Fruit fly (Drosophila melanogaster): Measurements from ENCODE around the gene CG11696.
"Not testable (repeated sequence)": the region's sequence is repeated elsewhere in the genome, so short reads cannot be mapped to it uniquely, and the experiment has no call there.

Gene CG11696

DNA sequence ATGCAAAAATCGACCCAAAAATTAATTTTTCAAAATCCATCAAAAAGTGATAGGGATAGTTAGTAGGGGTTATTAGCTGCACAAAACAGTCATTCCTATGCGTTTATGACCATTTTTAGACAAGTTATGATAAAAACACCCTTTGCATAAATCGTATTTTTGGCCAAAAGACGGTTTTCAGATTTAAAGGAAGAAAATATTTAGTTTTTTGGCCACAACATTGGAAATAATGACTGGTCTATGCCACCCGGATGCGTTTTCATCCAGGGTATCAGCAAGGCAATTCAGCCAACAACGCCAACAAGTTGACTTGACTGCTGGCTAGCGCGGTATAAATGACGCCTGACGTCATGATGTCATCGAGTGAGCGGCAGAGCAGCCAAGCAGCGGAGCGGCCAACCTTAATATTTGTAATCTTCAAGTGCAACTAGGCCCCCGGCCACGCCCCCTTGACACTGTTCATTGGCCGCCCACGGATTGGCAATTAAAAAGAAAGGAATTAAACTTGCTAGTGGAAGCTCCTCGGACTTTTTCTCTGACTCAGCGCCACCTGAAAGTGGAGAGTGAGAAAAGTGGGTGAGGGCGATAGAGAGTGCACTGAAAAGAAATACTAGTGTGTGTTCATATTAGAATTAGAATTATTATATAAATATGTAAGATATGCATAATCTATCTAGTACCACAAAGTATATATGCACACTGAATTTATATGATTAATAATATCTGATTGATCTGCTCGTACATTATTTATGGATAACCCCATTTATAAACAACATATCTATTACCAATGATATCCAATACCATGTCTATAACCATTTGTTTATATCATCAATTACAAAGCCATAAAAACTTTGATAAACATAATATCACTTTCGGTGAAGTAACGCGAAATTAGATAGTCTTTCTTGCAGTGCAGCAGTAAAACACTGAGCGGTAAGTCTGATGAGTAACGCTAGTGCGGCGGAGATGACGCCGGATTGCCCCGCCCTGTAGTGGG, 13.5 kb upstream of the CG11696 start:
- TF ChIP-seq CG17801 (GFP tag; optimal IDR thresholded peaks at IDR 0.05; ENCODE audit: partially characterized antibody): peak; percentile 95

DNA sequence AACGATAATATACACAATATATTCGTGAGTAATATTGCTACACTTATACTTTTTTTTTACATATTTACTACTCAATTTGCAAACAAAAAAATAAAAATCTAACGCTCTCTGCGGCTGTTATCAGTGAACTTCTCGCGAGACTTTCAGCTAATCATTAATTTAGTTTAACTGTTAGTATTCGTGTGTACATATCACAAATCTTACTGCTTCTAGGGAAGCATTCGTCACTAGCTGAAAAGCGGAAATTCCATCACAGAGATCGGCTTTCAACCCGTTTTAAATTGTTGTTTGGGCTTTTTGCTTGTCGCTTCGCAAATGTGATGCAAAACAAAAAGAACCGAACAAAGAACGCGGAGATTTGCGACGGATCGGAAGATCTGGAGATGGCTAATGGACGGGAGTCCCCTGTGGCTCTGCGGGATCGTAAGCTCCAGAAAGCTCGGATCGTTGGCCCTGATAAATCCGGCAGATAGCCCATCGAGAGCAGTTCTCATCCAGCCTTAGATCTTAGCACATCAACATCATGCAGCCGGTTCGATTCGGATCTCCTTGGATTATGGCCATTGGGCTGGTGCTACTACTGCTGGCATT, 12.0 kb upstream of the CG11696 start, which contains the start of gene PGRP-SA:
Gene PGRP-SA, plus strand, starts transcription at position 194 of the 591 bp plus-strand sequence.
- TF ChIP-seq CG17801 (GFP tag; optimal IDR thresholded peaks at IDR 0.05; ENCODE audit: partially characterized antibody): peak; percentile 45

DNA sequence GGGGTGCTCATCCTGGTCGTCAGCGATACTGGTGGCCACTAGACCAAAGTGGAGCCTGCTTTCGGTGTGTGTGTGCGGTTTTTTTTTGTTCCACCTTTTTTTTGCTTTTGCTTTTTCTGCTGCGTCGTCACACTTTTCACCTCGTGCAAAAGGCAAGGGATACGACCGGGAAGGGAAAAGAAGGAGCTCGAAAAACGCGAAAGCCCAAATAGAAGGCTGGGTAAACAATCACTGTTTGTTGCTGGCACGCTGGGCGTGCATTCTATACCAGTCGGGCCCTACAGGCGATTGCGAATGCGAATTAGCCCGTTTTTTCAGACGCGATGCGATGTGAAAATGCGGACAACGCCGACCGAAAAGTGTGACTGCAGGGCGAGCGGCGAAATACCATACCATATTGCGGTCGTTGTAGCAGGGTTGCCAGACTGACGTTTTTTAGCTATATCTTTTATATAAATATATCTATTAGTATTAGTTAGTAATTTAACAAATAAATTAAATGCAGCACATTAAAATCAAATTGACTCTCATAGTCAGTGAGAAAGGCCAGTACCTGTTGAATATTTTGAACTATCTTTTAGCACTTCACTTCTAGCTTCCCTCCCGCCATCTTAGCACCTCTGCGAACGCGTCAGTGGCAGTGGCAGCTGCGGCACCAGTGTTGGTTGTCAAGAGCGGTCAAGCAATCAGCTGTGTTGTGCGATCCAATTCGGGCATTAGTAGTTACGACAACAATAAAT, 3.4 kb upstream of the CG11696 start, which contains the start of the genes Polr2A and CG11699:
Gene Polr2A, minus strand, starts transcription at position 371 of the 740 bp plus-strand sequence.
Gene CG11699, plus strand, starts transcription at position 666 of the 740 bp plus-strand sequence.
- peak; percentile 77 for TF ChIP-seq CG17801 (GFP tag; optimal IDR thresholded peaks at IDR 0.05; ENCODE audit: partially characterized antibody)

DNA sequence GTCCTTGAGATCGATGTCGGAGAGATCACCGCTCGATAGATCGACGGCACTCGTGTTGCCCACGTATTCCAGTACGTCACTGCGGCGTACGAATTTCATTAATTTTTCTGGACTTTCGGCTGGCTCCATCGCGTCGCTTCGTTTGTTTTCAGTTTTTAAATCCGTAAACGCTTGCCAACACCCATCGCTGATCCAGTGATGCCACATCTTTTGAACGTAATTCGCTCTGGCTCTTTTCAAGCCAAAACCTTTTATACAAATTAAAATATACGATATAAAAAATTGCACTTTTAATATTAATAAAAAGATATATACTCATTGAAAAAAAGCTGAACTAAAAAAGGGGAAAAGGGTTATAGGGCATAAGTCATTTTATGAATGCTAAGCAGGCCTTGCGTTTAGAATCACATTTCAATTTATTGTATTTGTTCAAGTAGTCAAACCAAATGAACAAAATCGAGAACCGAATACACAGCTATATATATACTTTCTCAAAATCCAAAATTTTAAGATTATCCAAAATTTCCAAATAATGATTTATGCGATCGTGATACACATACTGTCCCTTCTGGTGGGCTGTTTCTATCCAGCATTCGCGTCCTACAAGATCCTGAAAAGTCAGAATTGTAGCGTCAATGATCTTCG, 1.1 kb upstream of the CG11696 start, which contains the start of the genes Kmn1 and Reepl1:
Gene Kmn1, minus strand, starts transcription at position 173 of the 645 bp plus-strand sequence.
Gene Reepl1, plus strand, starts transcription at position 438 of the 645 bp plus-strand sequence.
- no peak for TF ChIP-seq CG17801 (GFP tag; optimal IDR thresholded peaks at IDR 0.05; ENCODE audit: partially characterized antibody)

DNA sequence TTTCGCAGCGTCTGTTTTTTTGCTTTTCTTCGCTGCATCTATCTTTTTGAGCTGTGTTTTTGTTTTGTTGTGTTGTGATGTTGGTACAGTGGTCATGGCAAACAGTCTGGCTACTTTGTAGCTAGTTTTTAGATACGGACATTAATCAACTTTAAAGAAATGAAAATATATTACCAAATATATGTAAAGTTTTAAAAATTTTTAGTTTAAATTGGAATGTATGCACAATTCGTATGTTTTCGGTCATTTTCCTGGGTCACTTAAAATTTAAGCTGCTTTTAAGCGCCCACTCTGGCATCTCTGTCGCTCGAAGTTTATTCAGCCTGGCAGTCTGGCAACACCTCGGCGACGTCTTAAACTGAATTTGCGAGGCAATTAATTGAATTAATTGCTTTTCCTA, 3.0 kb downstream of the CG11696 start, which contains the start of gene CG11695:
Gene CG11695, plus strand, starts transcription at position 344 of the 400 bp plus-strand sequence.
- TF ChIP-seq CG17801 (GFP tag; optimal IDR thresholded peaks at IDR 0.05; ENCODE audit: partially characterized antibody): peak; percentile 83

DNA sequence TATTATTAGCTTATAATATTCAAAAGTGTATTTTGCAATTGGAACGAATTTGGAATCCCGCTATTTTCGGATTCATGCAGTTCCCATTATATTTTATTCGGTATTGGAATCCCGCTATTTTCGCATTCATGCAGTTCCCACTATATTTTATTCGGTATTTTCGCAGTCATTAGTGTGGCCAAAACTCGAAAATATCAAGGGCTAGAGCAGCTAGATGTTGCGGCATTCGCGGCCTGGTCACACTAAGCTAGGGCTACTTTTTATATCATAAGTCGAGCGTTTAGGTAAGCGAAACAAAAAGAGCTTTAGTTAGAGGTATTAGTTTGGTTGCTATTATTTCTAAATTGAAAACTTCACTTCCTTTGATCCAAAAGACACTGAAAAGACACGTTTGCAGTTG, 5.3 kb downstream of the CG11696 start:
- no peak for TF ChIP-seq CG17801 (GFP tag; optimal IDR thresholded peaks at IDR 0.05; ENCODE audit: partially characterized antibody)

DNA sequence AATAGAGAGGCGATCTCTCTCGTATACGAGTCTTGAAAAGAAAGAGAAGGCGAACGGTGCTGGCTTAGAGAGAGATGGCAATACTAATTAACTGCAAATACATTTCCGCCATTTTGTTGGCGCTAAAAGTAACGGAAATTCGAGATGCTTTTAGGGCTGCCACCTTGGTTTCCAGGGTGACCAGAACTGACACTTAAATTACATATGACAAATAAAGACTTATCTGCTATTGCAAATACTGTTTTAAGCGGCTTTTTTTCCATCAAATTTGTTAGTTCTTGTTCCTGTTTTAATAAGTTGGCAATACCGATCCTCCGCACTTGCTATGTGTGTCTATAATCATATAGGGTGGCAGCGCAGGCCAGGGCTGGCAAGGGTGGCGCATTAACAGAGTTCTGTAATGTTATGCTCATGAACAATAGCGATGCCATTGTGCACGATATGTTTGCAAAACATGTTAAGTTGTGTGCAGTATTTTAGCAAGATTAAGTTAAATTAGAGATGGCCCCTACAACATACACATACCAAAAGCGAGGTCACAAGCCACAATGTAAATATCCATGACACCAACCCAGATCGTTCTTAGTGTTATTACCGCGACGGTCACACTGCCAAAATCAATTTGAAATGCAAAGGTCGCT, 6.8 kb downstream of the CG11696 start, which contains the start of gene nod:
Gene nod, plus strand, starts transcription at position 573 of the 641 bp plus-strand sequence.
- TF ChIP-seq CG17801 (GFP tag; optimal IDR thresholded peaks at IDR 0.05; ENCODE audit: partially characterized antibody): no peak

DNA sequence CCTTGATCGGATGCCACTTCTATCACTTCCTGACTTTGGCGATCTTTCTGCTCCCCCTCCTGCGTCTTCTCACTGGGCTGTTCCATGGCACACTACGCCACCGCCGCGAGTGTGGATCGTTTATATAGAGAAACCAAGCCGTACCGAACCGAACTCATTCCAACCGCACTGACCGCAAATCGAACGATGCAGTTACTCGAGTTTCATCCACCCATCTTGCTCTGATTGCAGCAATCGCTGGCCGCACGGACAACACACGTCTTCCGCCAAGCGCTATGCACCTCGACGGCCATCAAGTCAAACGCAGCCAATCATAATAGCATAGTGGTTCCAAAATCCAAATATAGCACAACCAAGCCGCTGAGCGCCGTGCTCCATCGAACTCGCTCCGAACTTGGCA, 10.5 kb downstream of the CG11696 start, which contains the start of gene pkm:
Gene pkm, minus strand, starts transcription at position 101 of the 400 bp plus-strand sequence.
- TF ChIP-seq CG17801 (GFP tag; optimal IDR thresholded peaks at IDR 0.05; ENCODE audit: partially characterized antibody): no peak

DNA sequence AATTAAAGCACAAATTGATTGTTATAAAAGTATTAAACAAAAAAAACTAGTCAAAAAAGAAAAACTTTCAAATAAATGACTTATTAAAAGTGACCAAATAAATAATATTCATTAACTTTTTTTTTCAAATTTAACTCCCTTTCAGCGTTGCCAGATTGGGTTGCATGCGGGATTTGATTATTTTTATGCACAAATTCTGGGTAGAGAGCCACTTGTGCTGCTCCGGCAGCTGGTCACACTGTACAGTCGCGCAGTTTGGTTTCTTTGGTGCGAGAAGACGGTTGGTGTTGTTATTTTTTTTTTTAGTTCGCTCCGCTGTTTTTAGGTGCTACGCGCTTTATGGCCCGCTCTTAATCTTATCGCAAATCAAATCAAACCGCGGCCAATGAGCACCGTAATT, 26.1 kb downstream of the CG11696 start, which contains the start of gene rho-4:
Gene rho-4, plus strand, starts transcription at position 250 of the 400 bp plus-strand sequence.
- not testable (repeated sequence) for TF ChIP-seq CG17801 (GFP tag; optimal IDR thresholded peaks at IDR 0.05; ENCODE audit: partially characterized antibody)

DNA sequence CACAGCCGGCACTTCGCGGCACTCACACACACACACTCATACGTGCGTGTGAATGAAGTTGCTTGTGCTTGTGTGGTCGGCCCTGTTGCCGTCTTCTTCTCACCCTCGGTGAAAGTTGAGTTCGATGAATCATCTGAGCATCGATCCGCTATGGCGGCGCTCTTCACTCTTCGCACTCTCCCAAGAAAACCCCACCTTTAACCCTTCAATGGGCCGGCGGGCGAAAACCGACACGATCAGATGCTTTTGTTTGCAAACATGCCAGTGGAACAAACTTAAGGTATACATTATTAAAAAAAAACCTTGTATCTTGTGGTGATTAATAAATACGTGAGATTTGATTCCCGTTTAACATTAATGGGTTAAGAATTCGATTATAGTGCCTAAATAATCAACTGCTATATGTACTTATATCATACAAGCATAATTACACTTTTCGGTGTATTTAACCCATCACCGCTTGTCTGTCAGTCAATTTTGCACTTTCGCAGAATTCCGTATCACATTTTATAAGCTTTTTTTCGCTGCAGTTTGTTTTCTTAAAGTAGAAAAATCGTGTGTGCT, 27.3 kb downstream of the CG11696 start:
- TF ChIP-seq CG17801 (GFP tag; optimal IDR thresholded peaks at IDR 0.05; ENCODE audit: partially characterized antibody): peak; percentile 48

DNA sequence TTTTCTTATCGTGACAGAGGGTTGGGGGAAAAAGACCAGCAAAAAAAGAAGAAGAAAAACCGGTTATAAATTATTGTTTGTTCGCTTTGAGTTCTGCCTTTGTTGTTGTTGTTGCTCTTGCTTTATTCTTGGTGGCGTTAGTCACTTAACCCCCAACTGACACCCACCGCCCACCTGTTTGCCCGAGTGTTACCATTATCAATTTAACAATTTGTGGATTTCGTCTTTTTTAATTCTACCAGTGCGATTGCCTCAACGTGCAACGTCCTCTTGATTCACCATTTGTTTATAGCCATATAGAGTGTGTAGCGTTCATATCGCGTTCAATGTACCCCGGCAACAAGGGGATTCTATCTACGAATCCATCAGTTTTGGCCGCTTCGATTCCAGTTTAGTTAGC, 27.9 kb downstream of the CG11696 start:
- TF ChIP-seq CG17801 (GFP tag; optimal IDR thresholded peaks at IDR 0.05; ENCODE audit: partially characterized antibody): no peak

DNA sequence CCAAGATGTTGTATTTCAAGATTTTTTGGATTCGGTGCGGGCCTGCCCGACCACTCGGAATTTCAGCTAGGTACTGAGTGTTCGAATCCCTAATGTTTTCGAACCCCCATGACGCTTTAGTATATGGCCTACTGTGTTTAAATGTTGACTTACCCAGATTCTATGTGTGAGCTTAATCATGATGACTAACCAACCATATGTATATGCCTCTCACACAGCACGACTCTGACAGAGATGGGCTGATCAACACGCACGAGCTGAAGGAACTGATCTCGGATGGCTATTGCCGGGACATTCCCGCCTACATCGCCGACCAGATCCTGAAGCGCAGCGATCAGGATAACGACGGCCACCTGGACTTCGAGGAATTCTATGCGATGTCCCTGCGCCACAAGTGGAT, 30.6 kb downstream of the CG11696 start, which contains the start of gene CG2533:
Gene CG2533, minus strand, starts transcription at position 101 of the 400 bp plus-strand sequence.
- TF ChIP-seq CG17801 (GFP tag; optimal IDR thresholded peaks at IDR 0.05; ENCODE audit: partially characterized antibody): no peak

DNA sequence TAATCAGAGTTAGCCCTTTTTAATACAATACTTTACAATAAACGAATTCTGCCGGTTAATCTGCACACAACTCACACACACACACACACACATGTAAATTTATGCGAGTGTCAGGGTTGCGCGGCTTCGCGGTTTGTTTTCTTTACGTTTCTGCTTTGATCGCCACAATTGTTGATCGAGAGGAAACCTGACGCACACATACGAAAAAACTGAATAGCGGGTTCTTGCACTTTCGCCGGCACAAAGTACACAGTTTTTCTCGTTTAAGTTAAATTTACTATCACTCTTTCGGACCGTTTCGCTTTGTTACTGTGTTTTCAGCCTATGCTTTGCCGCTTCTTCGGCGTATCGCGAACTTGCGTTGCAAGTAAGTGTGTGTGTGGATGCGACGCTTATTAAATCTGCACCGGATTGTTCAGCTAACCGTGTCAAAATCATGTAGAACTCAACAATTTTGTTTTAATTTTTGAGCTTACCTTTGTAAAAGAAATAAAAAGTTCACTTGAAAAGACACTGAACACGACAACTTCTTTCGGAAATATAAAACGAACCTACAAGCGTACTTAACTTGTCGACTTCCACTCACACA, 37.6 kb downstream of the CG11696 start:
- TF ChIP-seq CG17801 (GFP tag; optimal IDR thresholded peaks at IDR 0.05; ENCODE audit: partially characterized antibody): no peak

All from ovary, adult (tissue).